Fruit fly (Drosophila melanogaster) whole organism, embryonic: Measurements from ENCODE around the gene CG43658.
A peak's percentile ranks its signal among the peaks of the same experiment; 100 is the strongest.

ENCODE experiments used
- Ada2b ChIP-seq: fragments of 200-800 bp; sonication (Bioruptor generic); IDR thresholded peaks from 2 replicates; pipeline ENCODE4 v1.3.6; 2022; ENCODE audit warnings: missing biosample characterization, missing genetic modification characterization
- CG10267 ChIP-seq: fragments of 200-800 bp; sonication (Bioruptor generic); optimal IDR thresholded peaks from 2 replicates; lab custom pipeline; 2018; ENCODE audit warnings: missing biosample characterization, mild to moderate bottlenecking, missing genetic modification characterization, moderate library complexity
- CG10274 ChIP-seq: fragments of 200-800 bp; sonication (Bioruptor generic); optimal IDR thresholded peaks from 3 replicates; lab custom pipeline; 2017; ENCODE audit warnings: missing biosample characterization, mild to moderate bottlenecking, missing genetic modification characterization
- CG11696 ChIP-seq: fragments of 200-800 bp; sonication (Bioruptor generic); IDR thresholded peaks from 2 replicates; pipeline ENCODE4 v1.3.6; 2022; ENCODE audit warnings: missing biosample characterization, missing genetic modification characterization
- CG12299 ChIP-seq: fragments of 200-800 bp; sonication (Bioruptor generic); optimal IDR thresholded peaks from 2 replicates; lab custom pipeline; 2018; ENCODE audit warnings: missing biosample characterization, mild to moderate bottlenecking, missing genetic modification characterization
- CG14050 ChIP-seq: fragments of 200-800 bp; sonication (Bioruptor generic); IDR thresholded peaks from 3 replicates; pipeline ENCODE4 v1.3.6; 2022; ENCODE audit warnings: missing biosample characterization, missing genetic modification characterization
- CG15011 ChIP-seq: fragments of 200-800 bp; sonication (Bioruptor generic); optimal IDR thresholded peaks from 3 replicates; lab custom pipeline; 2018; ENCODE audit warnings: missing biosample characterization, mild to moderate bottlenecking, missing genetic modification characterization
- CG15269 ChIP-seq: fragments of 200-800 bp; sonication (Bioruptor generic); optimal IDR thresholded peaks from 2 replicates; lab custom pipeline; 2018; ENCODE audit warnings: missing biosample characterization, mild to moderate bottlenecking, missing genetic modification characterization, moderate library complexity
- CG1529 ChIP-seq: fragments of 200-800 bp; sonication (Bioruptor generic); optimal IDR thresholded peaks from 3 replicates; lab custom pipeline; 2018; ENCODE audit warnings: missing biosample characterization, missing genetic modification characterization
- CG1603 ChIP-seq: fragments of 200-800 bp; sonication (Bioruptor generic); optimal IDR thresholded peaks from 2 replicates; lab custom pipeline; 2019; ENCODE audit warnings: missing biosample characterization, mild to moderate bottlenecking, missing genetic modification characterization, moderate library complexity
- CG16779 ChIP-seq: fragments of 200-800 bp; sonication (Bioruptor generic); IDR thresholded peaks from 2 replicates; pipeline ENCODE4 v1.3.6; 2022; ENCODE audit warnings: missing biosample characterization, missing genetic modification characterization
- CG16813 ChIP-seq: fragments of 200-800 bp; sonication (Bioruptor generic); IDR thresholded peaks from 3 replicates; pipeline ENCODE4 v1.3.6; 2022; ENCODE audit warnings: missing biosample characterization, missing genetic modification characterization; ENCODE audit not compliant: partially characterized antibody
- CG17359 ChIP-seq: fragments of 200-800 bp; sonication (Bioruptor generic); optimal IDR thresholded peaks from 3 replicates; lab custom pipeline; 2018; ENCODE audit warnings: missing biosample characterization, mild to moderate bottlenecking, missing genetic modification characterization, moderate library complexity
- CG18764 ChIP-seq: fragments of 200-800 bp; sonication (Bioruptor generic); optimal IDR thresholded peaks from 3 replicates; lab custom pipeline; 2016; ENCODE audit warnings: missing biosample characterization, missing genetic modification characterization
- CG33557 ChIP-seq: fragments of 200-800 bp; sonication (Bioruptor generic); optimal IDR thresholded peaks from 2 replicates; lab custom pipeline; 2019; ENCODE audit warnings: missing biosample characterization, mild to moderate bottlenecking, missing genetic modification characterization, moderate library complexity
- CG34376 ChIP-seq: fragments of 200-800 bp; sonication (Bioruptor generic); optimal IDR thresholded peaks from 2 replicates; lab custom pipeline; 2018; ENCODE audit warnings: missing biosample characterization, mild to moderate bottlenecking, missing genetic modification characterization
- CG4404 ChIP-seq: fragments of 200-800 bp; sonication (Bioruptor generic); IDR thresholded peaks from 2 replicates; pipeline ENCODE4 v1.3.6; 2022; ENCODE audit warnings: missing biosample characterization, missing genetic modification characterization
- CG4617 ChIP-seq: fragments of 200-800 bp; sonication (Bioruptor generic); optimal IDR thresholded peaks from 3 replicates; lab custom pipeline; 2016; ENCODE audit warnings: missing biosample characterization, missing genetic modification characterization, borderline replicate concordance
- CG4820 ChIP-seq: fragments of 200-800 bp; sonication (Bioruptor generic); optimal IDR thresholded peaks from 3 replicates; lab custom pipeline; 2016; ENCODE audit warnings: missing biosample characterization, missing genetic modification characterization
- CG8290 ChIP-seq, 3 experiments: fragments of 200-800 bp; sonication (Bioruptor generic); optimal IDR thresholded peaks; 2 replicates each; lab custom pipeline; 2016 to 2019; ENCODE audit warnings: missing biosample characterization in 3 of 3, missing genetic modification characterization in 3 of 3, mild to moderate bottlenecking in 2 of 3, moderate library complexity in 1 of 3
- CG9437 ChIP-seq: fragments of 200-800 bp; sonication (Bioruptor generic); optimal IDR thresholded peaks from 2 replicates; lab custom pipeline; 2018; ENCODE audit warnings: missing biosample characterization, mild to moderate bottlenecking, missing genetic modification characterization
- CG9876 ChIP-seq: fragments of 200-800 bp; sonication (Bioruptor generic); optimal IDR thresholded peaks from 2 replicates; lab custom pipeline; 2016; ENCODE audit warnings: missing biosample characterization, missing genetic modification characterization
- Eip74EF ChIP-seq, 2 experiments: fragments of 200-800 bp in 1 of 2; fragments of >200 bp in 1 of 2; sonication (Bioruptor generic) in 1 of 2; optimal IDR thresholded peaks; 2 replicates each; lab custom pipeline; 2017 to 2019; ENCODE audit warnings: missing biosample characterization in 2 of 2, missing genetic modification characterization in 2 of 2, mild to moderate bottlenecking in 1 of 2, moderate library complexity in 1 of 2
- Gug ChIP-seq: fragments of 200-800 bp; sonication (Bioruptor generic); IDR thresholded peaks from 4 replicates; pipeline ENCODE4 v1.3.6; 2022; ENCODE audit warnings: missing biosample characterization, missing genetic modification characterization
- HHEX ChIP-seq: fragments of 200-800 bp; sonication (Bioruptor generic); optimal IDR thresholded peaks from 3 replicates; lab custom pipeline; 2017; ENCODE audit warnings: missing biosample characterization, mild to moderate bottlenecking, missing genetic modification characterization, missing genetic modification reagents
- MESR4 ChIP-seq: fragments of 200-800 bp; sonication (Bioruptor generic); optimal IDR thresholded peaks from 2 replicates; lab custom pipeline; 2018; ENCODE audit warnings: missing biosample characterization, mild to moderate bottlenecking, missing genetic modification characterization, moderate library complexity
- Myb ChIP-seq: fragments of 200-800 bp; sonication (Bioruptor generic); optimal IDR thresholded peaks from 2 replicates; lab custom pipeline; 2016; ENCODE audit warnings: missing biosample characterization, missing genetic modification characterization
- Neu2 ChIP-seq: fragments of 200-800 bp; sonication (Bioruptor generic); optimal IDR thresholded peaks from 3 replicates; lab custom pipeline; 2016; ENCODE audit warnings: missing biosample characterization, missing genetic modification characterization, borderline replicate concordance
- Rx ChIP-seq: fragments of 200-800 bp; sonication (Bioruptor generic); IDR thresholded peaks from 2 replicates; pipeline ENCODE4 v1.3.6; 2022; ENCODE audit warnings: missing biosample characterization, missing genetic modification characterization
- Sin3A ChIP-seq: fragments of >200 bp; optimal IDR thresholded peaks from 2 replicates; lab custom pipeline; 2018
- abd-A ChIP-seq: fragments of 200-800 bp; sonication (Bioruptor generic); optimal IDR thresholded peaks from 3 replicates; lab custom pipeline; 2019; ENCODE audit warnings: missing biosample characterization, mild to moderate bottlenecking, missing genetic modification characterization, moderate library complexity
- al ChIP-seq: fragments of 200-800 bp; sonication (Bioruptor generic); IDR thresholded peaks from 2 replicates; pipeline ENCODE4 v1.3.6; 2022; ENCODE audit warnings: missing biosample characterization, missing genetic modification characterization
- ase ChIP-seq: fragments of 200-800 bp; sonication (Bioruptor generic); IDR thresholded peaks from 3 replicates; pipeline ENCODE4 v1.3.6; 2022; ENCODE audit warnings: missing biosample characterization, missing genetic modification characterization
- bab2 ChIP-seq: fragments of 200-800 bp; sonication (Bioruptor generic); optimal IDR thresholded peaks from 2 replicates; lab custom pipeline; 2016; ENCODE audit warnings: missing biosample characterization, missing genetic modification characterization
- danr ChIP-seq: fragments of 200-800 bp; sonication (Bioruptor generic); IDR thresholded peaks from 2 replicates; pipeline ENCODE4 v1.3.6; 2022; ENCODE audit warnings: missing biosample characterization, missing genetic modification characterization
- fd3F ChIP-seq: fragments of 200-800 bp; sonication (Bioruptor generic); optimal IDR thresholded peaks from 2 replicates; lab custom pipeline; 2018; ENCODE audit warnings: missing biosample characterization, mild to moderate bottlenecking, missing genetic modification characterization, moderate library complexity
- fu2 ChIP-seq: fragments of 200-800 bp; sonication (Bioruptor generic); optimal IDR thresholded peaks from 2 replicates; lab custom pipeline; 2016; ENCODE audit warnings: missing biosample characterization, missing genetic modification characterization
- gce ChIP-seq: fragments of 200-800 bp; sonication (Bioruptor generic); IDR thresholded peaks from 3 replicates; pipeline ENCODE4 v1.3.6; 2022; ENCODE audit warnings: missing biosample characterization, missing genetic modification characterization
- ham ChIP-seq: fragments of 200-800 bp; sonication (Bioruptor generic); IDR thresholded peaks from 2 replicates; pipeline ENCODE4 v1.3.6; 2022; ENCODE audit warnings: missing biosample characterization, missing genetic modification characterization
- jumu ChIP-seq: fragments of 200-800 bp; sonication (Bioruptor generic); optimal IDR thresholded peaks from 3 replicates; lab custom pipeline; 2016; ENCODE audit warnings: missing biosample characterization, missing genetic modification characterization
- maf-S ChIP-seq: fragments of 200-800 bp; sonication (Bioruptor generic); optimal IDR thresholded peaks from 2 replicates; lab custom pipeline; 2016; ENCODE audit warnings: missing biosample characterization, missing genetic modification characterization
- org-1 ChIP-seq: fragments of 200-800 bp; sonication (Bioruptor generic); optimal IDR thresholded peaks from 2 replicates; lab custom pipeline; 2017; ENCODE audit warnings: missing biosample characterization, missing genetic modification characterization
- pnt ChIP-seq: fragments of 200-800 bp; sonication (Bioruptor generic); optimal IDR thresholded peaks from 3 replicates; lab custom pipeline; 2016; ENCODE audit warnings: missing biosample characterization, missing genetic modification characterization
- sens-2 ChIP-seq: fragments of 200-800 bp; sonication (Bioruptor generic); IDR thresholded peaks from 2 replicates; pipeline ENCODE4 v1.3.6; 2022; ENCODE audit warnings: missing biosample characterization, missing genetic modification characterization
- sisA ChIP-seq: fragments of 200-800 bp; sonication (Bioruptor generic); IDR thresholded peaks from 2 replicates; pipeline ENCODE4 v1.3.6; 2022; ENCODE audit warnings: missing biosample characterization, missing genetic modification characterization
- trem ChIP-seq: fragments of 200-800 bp; optimal IDR thresholded peaks from 3 replicates; lab custom pipeline; 2019; ENCODE audit warnings: missing biosample characterization, mild to moderate bottlenecking, missing genetic modification characterization, moderate library complexity
- tx ChIP-seq: fragments of 200-800 bp; sonication (Bioruptor generic); optimal IDR thresholded peaks from 2 replicates; lab custom pipeline; 2016; ENCODE audit warnings: missing biosample characterization, missing genetic modification characterization
- unpg ChIP-seq: fragments of 200-800 bp; sonication (Bioruptor generic); optimal IDR thresholded peaks from 3 replicates; lab custom pipeline; 2018; ENCODE audit warnings: missing biosample characterization, mild to moderate bottlenecking, missing genetic modification characterization, moderate library complexity
- zen ChIP-seq: fragments of 200-800 bp; sonication (Bioruptor generic); optimal IDR thresholded peaks from 3 replicates; lab custom pipeline; 2018; ENCODE audit warnings: missing biosample characterization, mild to moderate bottlenecking, missing genetic modification characterization, moderate library complexity
- zfh2 ChIP-seq: fragments of 200-800 bp; sonication (Bioruptor generic); optimal IDR thresholded peaks from 2 replicates; lab custom pipeline; 2016; ENCODE audit warnings: missing biosample characterization, missing genetic modification characterization

CG43658 gene

DNA sequence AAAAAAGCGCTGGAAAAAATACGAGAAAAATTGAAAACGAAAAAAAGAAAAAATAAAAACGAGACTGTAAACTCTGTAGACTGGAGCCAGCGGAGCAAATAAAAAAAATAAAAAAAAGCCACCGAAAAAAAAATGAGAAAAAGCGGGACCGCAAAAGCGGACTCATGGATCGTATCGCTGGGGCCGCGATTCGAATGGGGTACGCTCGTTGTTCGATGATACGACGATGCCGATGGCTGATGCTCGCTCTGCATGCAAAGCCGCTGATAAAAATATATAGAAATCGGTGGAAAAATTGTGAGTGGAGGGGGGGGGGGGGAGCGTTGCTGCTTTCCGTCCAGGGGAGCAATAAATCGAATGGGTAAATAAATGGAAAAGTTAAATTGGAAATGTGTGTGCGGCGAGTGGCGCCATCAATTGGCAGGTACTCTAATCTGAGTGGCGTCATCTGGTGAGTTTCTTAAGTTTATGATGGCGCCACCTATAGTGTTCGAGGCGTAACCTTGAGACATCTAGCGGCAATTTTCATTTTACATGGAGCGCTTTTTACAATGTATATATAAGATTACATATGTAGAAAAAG is 29.3 kb downstream of the CG43658 start (continued):
- TF ChIP-seq fu2 (GFP tag; lab: Kevin White, UChicago) (no peak), zfh2 (GFP tag; lab: Kevin White, UChicago) (no peak), CG16813 (GFP tag; lab: Robert Waterston, UW) (no peak), Gug (GFP tag; lab: Robert Waterston, UW) (peak; percentile 86), CG9437 (GFP tag; lab: Kevin White, UChicago) (peak; percentile 8), CG4617 (GFP tag; lab: Kevin White, UChicago) (peak; percentile 19), danr (GFP tag; lab: Robert Waterston, UW) (peak; percentile 36), CG4820 (GFP tag; lab: Kevin White, UChicago) (peak; percentile 41), CG10274 (GFP tag; lab: Kevin White, UChicago) (peak; percentile 23), CG1529 (GFP tag; lab: Kevin White, UChicago) (no peak), unpg (peak; percentile 50), CG16779 (GFP tag; lab: Robert Waterston, UW) (peak; percentile 77), CG11696 (GFP tag; lab: Robert Waterston, UW) (peak; percentile 58), Sin3A (no peak), CG17359 (tag; lab: Kevin White, UChicago) (peak; percentile 57), gce (GFP tag; lab: Robert Waterston, UW) (0 out of 3 replicates have a peak, but pooled peaks have one; percentile 63), maf-S (GFP tag; lab: Kevin White, UChicago) (peak; percentile 5), CG15011 (no peak), sens-2 (GFP tag; lab: Robert Waterston, UW) (peak; percentile 83), sisA (GFP tag; lab: Robert Waterston, UW) (peak; percentile 88), abd-A (tag; lab: Kevin White, UChicago) (peak; percentile 51), CG34376 (GFP tag; lab: Kevin White, UChicago) (no peak), fd3F (GFP tag; lab: Kevin White, UChicago) (peak; percentile 33), CG10267 (tag; lab: Kevin White, UChicago) (peak; percentile 23), CG15269 (tag; lab: Kevin White, UChicago) (peak; percentile 43), MESR4 (GFP tag; lab: Kevin White, UChicago) (no peak), tx (GFP tag; lab: Kevin White, UChicago) (no peak), Myb (GFP tag; lab: Kevin White, UChicago) (peak; percentile 34), Rx (GFP tag; lab: Robert Waterston, UW) (peak; percentile 77), pnt (GFP tag; lab: Kevin White, UChicago) (peak; percentile 72), zen (tag; lab: Kevin White, UChicago) (peak; percentile 36), Eip74EF (GFP tag; optimal IDR thresholded peaks at IDR 0.05; lab: Kevin White, UChicago) (no peak), CG1603 (peak; percentile 71), jumu (peak; percentile 63), org-1 (peak; percentile 29), CG33557 (GFP tag; lab: Kevin White, UChicago) (no peak), HHEX (GFP tag; lab: Kevin White, UChicago) (peak; percentile 42), CG18764 (GFP tag; lab: Kevin White, UChicago) (peak; percentile 32), trem (no peak), CG9876 (GFP tag; lab: Kevin White, UChicago) (peak; percentile 60), CG12299 (no peak), CG14050 (peak; percentile 37; the same call in 1 of the 3 replicates), CG8290 (GFP tag; optimal IDR thresholded peaks at IDR 0.05; lab: Kevin White, UChicago) (peak; percentile 3), CG8290 (tag; optimal IDR thresholded peaks at IDR 0.05; lab: Kevin White, UChicago) (peak in 1 of 2 experiments; percentile 80), ase (GFP tag; lab: Robert Waterston, UW) (peak; percentile 88), CG4404 (GFP tag; lab: Robert Waterston, UW) (peak; percentile 68), bab2 (peak; percentile 78), Neu2 (GFP tag; lab: Kevin White, UChicago) (no peak), Ada2b (peak; percentile 76), al (0 out of 2 replicates have a peak, but pooled peaks have one; percentile 27), ham (GFP tag; lab: Robert Waterston, UW) (no peak)
